Fruit fly (Drosophila melanogaster) whole organism, embryonic: Measurements from ENCODE around the gene Acph-1.

Experiments used
- Abd-B ChIP-seq: fragments of 200-800 bp; sonication (Bioruptor generic); optimal IDR thresholded peaks from 2 replicates; lab custom pipeline; 2018; ENCODE audit warnings: missing biosample characterization, mild to moderate bottlenecking, missing genetic modification characterization, moderate library complexity
- BEAF-32 ChIP-seq: fragments of 200-800 bp; sonication (Bioruptor generic); optimal IDR thresholded peaks from 3 replicates; lab custom pipeline; 2017; ENCODE audit warnings: missing biosample characterization, missing genetic modification characterization, mild to moderate bottlenecking, moderate library complexity, missing genetic modification reagents
- CG10147 ChIP-seq: fragments of 200-800 bp; sonication (Bioruptor generic); optimal IDR thresholded peaks from 2 replicates; lab custom pipeline; 2019; ENCODE audit warnings: missing biosample characterization, mild to moderate bottlenecking, missing genetic modification characterization, moderate library complexity
- CG10543 ChIP-seq: fragments of 200-800 bp; sonication (Bioruptor generic); optimal IDR thresholded peaks from 3 replicates; lab custom pipeline; 2017; ENCODE audit warnings: missing biosample characterization, mild to moderate bottlenecking, missing genetic modification characterization, moderate library complexity
- CG11695 ChIP-seq: fragments of 200-800 bp; sonication (Bioruptor generic); IDR thresholded peaks from 3 replicates; pipeline ENCODE4 v1.3.6; 2022; ENCODE audit warnings: missing biosample characterization, missing genetic modification characterization
- CG13287 ChIP-seq: fragments of 200-800 bp; sonication (Bioruptor generic); IDR thresholded peaks from 2 replicates; pipeline ENCODE4 v1.3.6; 2022; ENCODE audit warnings: missing biosample characterization, missing genetic modification characterization; ENCODE audit not compliant: partially characterized antibody
- CG13894 ChIP-seq: fragments of 200-800 bp; sonication (Bioruptor generic); optimal IDR thresholded peaks from 3 replicates; lab custom pipeline; 2018; ENCODE audit warnings: missing biosample characterization, mild to moderate bottlenecking, missing genetic modification characterization, moderate library complexity
- CG14860 ChIP-seq: fragments of 200-800 bp; sonication (Bioruptor generic); IDR thresholded peaks from 3 replicates; pipeline ENCODE4 v1.3.6; 2022; ENCODE audit warnings: missing biosample characterization, missing genetic modification characterization; ENCODE audit not compliant: partially characterized antibody
- CG18011 ChIP-seq: fragments of 200-800 bp; sonication (Bioruptor generic); optimal IDR thresholded peaks from 2 replicates; lab custom pipeline; 2017; ENCODE audit warnings: missing biosample characterization, missing genetic modification characterization, mild to moderate bottlenecking, moderate library complexity, missing genotype
- CG18599 ChIP-seq: fragments of 200-800 bp; sonication (Bioruptor generic); optimal IDR thresholded peaks from 3 replicates; lab custom pipeline; 2017; ENCODE audit warnings: missing biosample characterization, missing genetic modification characterization, mild to moderate bottlenecking, moderate library complexity, missing genetic modification reagents
- CG2116 ChIP-seq: fragments of 200-800 bp; sonication (Bioruptor generic); optimal IDR thresholded peaks from 3 replicates; lab custom pipeline; 2018; ENCODE audit warnings: missing biosample characterization, mild to moderate bottlenecking, missing genetic modification characterization
- CG2875 ChIP-seq: fragments of 200-800 bp; sonication (Bioruptor generic); optimal IDR thresholded peaks from 2 replicates; lab custom pipeline; 2017; ENCODE audit warnings: missing biosample characterization, mild to moderate bottlenecking, missing genetic modification characterization, missing genetic modification reagents
- CG34224 ChIP-seq: fragments of 200-800 bp; sonication (Bioruptor generic); IDR thresholded peaks from 3 replicates; pipeline ENCODE4 v1.3.6; 2022; ENCODE audit warnings: missing biosample characterization, missing genetic modification characterization; ENCODE audit not compliant: partially characterized antibody
- CG4328 ChIP-seq: fragments of 200-800 bp; sonication (Bioruptor generic); optimal IDR thresholded peaks from 3 replicates; lab custom pipeline; 2017; ENCODE audit warnings: missing biosample characterization, missing genetic modification reagents, missing genetic modification characterization
- CG4730 ChIP-seq: fragments of 200-800 bp; sonication (Bioruptor generic); IDR thresholded peaks from 2 replicates; pipeline ENCODE4 v1.3.6; 2022; ENCODE audit warnings: missing biosample characterization, missing genetic modification characterization
- CG6765 ChIP-seq: fragments of 200-800 bp; sonication (Bioruptor generic); optimal IDR thresholded peaks from 3 replicates; lab custom pipeline; 2017; ENCODE audit warnings: missing biosample characterization, mild to moderate bottlenecking, missing genetic modification characterization
- CG8359 ChIP-seq: fragments of 200-800 bp; sonication (Bioruptor generic); optimal IDR thresholded peaks from 2 replicates; lab custom pipeline; 2017; ENCODE audit warnings: missing biosample characterization, mild to moderate bottlenecking, missing genetic modification characterization, borderline replicate concordance
- CG9876 ChIP-seq: fragments of 200-800 bp; sonication (Bioruptor generic); optimal IDR thresholded peaks from 2 replicates; lab custom pipeline; 2016; ENCODE audit warnings: missing biosample characterization, missing genetic modification characterization
- Dp ChIP-seq: fragments of 200-800 bp; sonication (Bioruptor generic); optimal IDR thresholded peaks from 2 replicates; lab custom pipeline; 2018; ENCODE audit warnings: missing biosample characterization, mild to moderate bottlenecking, missing genetic modification characterization, moderate library complexity
- Dref ChIP-seq: fragments of 200-800 bp; sonication (Bioruptor generic); IDR thresholded peaks from 2 replicates; pipeline ENCODE4 v1.3.6; 2022; ENCODE audit warnings: missing biosample characterization, missing genetic modification characterization
- E2f2 ChIP-seq: fragments of 200-800 bp; sonication (Bioruptor generic); IDR thresholded peaks from 2 replicates; pipeline ENCODE4 v1.3.6; 2022; ENCODE audit warnings: missing biosample characterization, missing genetic modification characterization
- Fer1 ChIP-seq: fragments of 200-800 bp; sonication (Bioruptor generic); optimal IDR thresholded peaks from 2 replicates; lab custom pipeline; 2017; ENCODE audit warnings: missing biosample characterization, mild to moderate bottlenecking, missing genetic modification characterization
- HLH3B ChIP-seq: fragments of 200-800 bp; sonication (Bioruptor generic); IDR thresholded peaks from 2 replicates; pipeline ENCODE4 v1.3.6; 2022; ENCODE audit warnings: missing biosample characterization, missing genetic modification characterization
- Kr ChIP-seq: fragments of 200-800 bp; sonication (Bioruptor generic); optimal IDR thresholded peaks from 2 replicates; lab custom pipeline; 2017; ENCODE audit warnings: missing biosample characterization, mild to moderate bottlenecking, missing genetic modification characterization
- MBD-R2 ChIP-seq: fragments of 200-800 bp; sonication (Bioruptor generic); IDR thresholded peaks from 2 replicates; pipeline ENCODE4 v1.3.6; 2022; ENCODE audit warnings: missing biosample characterization, missing genetic modification characterization
- MESR4 ChIP-seq: fragments of 200-800 bp; sonication (Bioruptor generic); optimal IDR thresholded peaks from 2 replicates; lab custom pipeline; 2018; ENCODE audit warnings: missing biosample characterization, mild to moderate bottlenecking, missing genetic modification characterization, moderate library complexity
- Max ChIP-seq: fragments of 200-800 bp; sonication (Bioruptor generic); optimal IDR thresholded peaks from 2 replicates; lab custom pipeline; 2016; ENCODE audit warnings: missing biosample characterization, mild to moderate bottlenecking, missing genetic modification characterization
- Mrtf ChIP-seq: fragments of 200-800 bp; sonication (Bioruptor generic); IDR thresholded peaks from 3 replicates; pipeline ENCODE4 v1.3.6; 2022; ENCODE audit warnings: missing biosample characterization, missing genetic modification characterization
- NC2α ChIP-seq: fragments of 200-800 bp; sonication (Bioruptor generic); optimal IDR thresholded peaks from 2 replicates; lab custom pipeline; 2016; ENCODE audit warnings: missing biosample characterization, missing genetic modification characterization
- Neu2 ChIP-seq: fragments of 200-800 bp; sonication (Bioruptor generic); optimal IDR thresholded peaks from 3 replicates; lab custom pipeline; 2016; ENCODE audit warnings: missing biosample characterization, missing genetic modification characterization, borderline replicate concordance
- Oaz ChIP-seq: fragments of 200-800 bp; sonication (Bioruptor generic); IDR thresholded peaks from 2 replicates; pipeline ENCODE4 v1.3.6; 2022; ENCODE audit warnings: missing biosample characterization, missing genetic modification characterization
- Rfx ChIP-seq: fragments of 200-800 bp; sonication (Bioruptor generic); IDR thresholded peaks from 2 replicates; pipeline ENCODE4 v1.3.6; 2022; ENCODE audit warnings: missing biosample characterization, missing genetic modification characterization
- bcd ChIP-seq: fragments of 200-800 bp; sonication (Bioruptor generic); optimal IDR thresholded peaks from 2 replicates; lab custom pipeline; 2017; ENCODE audit warnings: missing biosample characterization, mild to moderate bottlenecking, missing genetic modification characterization
- bigmax ChIP-seq: fragments of 200-800 bp; sonication (Bioruptor generic); optimal IDR thresholded peaks from 2 replicates; lab custom pipeline; 2018; ENCODE audit warnings: missing biosample characterization, mild to moderate bottlenecking, missing genetic modification characterization
- crp ChIP-seq, 2 experiments: fragments of 200-800 bp; sonication (Bioruptor generic); optimal IDR thresholded peaks; 2 replicates in 1 of 2; 3 replicates in 1 of 2; lab custom pipeline; 2017; ENCODE audit warnings: missing biosample characterization in 2 of 2, missing genetic modification characterization in 2 of 2, mild to moderate bottlenecking in 1 of 2, moderate library complexity in 1 of 2
- fu2 ChIP-seq: fragments of 200-800 bp; sonication (Bioruptor generic); optimal IDR thresholded peaks from 2 replicates; lab custom pipeline; 2016; ENCODE audit warnings: missing biosample characterization, missing genetic modification characterization
- gt ChIP-seq: fragments of 200-800 bp; sonication (Bioruptor generic); IDR thresholded peaks from 2 replicates; pipeline ENCODE4 v1.3.6; 2022; ENCODE audit warnings: missing biosample characterization, missing genetic modification characterization
- hb ChIP-seq: fragments of 200-800 bp; sonication (Bioruptor generic); IDR thresholded peaks from 3 replicates; pipeline ENCODE4 v1.3.6; 2022; ENCODE audit warnings: missing biosample characterization, missing genetic modification characterization; ENCODE audit not compliant: partially characterized antibody
- her ChIP-seq: fragments of 200-800 bp; sonication (Bioruptor generic); optimal IDR thresholded peaks from 2 replicates; lab custom pipeline; 2016; ENCODE audit warnings: missing biosample characterization, missing genetic modification characterization
- hth ChIP-seq: fragments of >200 bp; optimal IDR thresholded peaks from 2 replicates; lab custom pipeline; 2017; ENCODE audit warnings: inconsistent platforms
- jigr1 ChIP-seq: fragments of 200-800 bp; sonication (Bioruptor generic); IDR thresholded peaks from 3 replicates; pipeline ENCODE4 v1.3.6; 2022; ENCODE audit warnings: missing biosample characterization, missing genetic modification characterization
- lilli ChIP-seq: fragments of 200-800 bp; sonication (Bioruptor generic); optimal IDR thresholded peaks from 3 replicates; lab custom pipeline; 2016; ENCODE audit warnings: missing biosample characterization, missing genetic modification characterization
- pzg ChIP-seq: fragments of 200-800 bp; sonication (Bioruptor generic); optimal IDR thresholded peaks from 3 replicates; lab custom pipeline; 2018; ENCODE audit warnings: missing biosample characterization, mild to moderate bottlenecking, missing genetic modification characterization, moderate library complexity
- row ChIP-seq: fragments of 200-800 bp; sonication (Bioruptor generic); IDR thresholded peaks from 3 replicates; pipeline ENCODE4 v1.3.6; 2022; ENCODE audit warnings: missing biosample characterization, missing genetic modification characterization
- salm ChIP-seq: fragments of 200-800 bp; sonication (Bioruptor generic); optimal IDR thresholded peaks from 2 replicates; lab custom pipeline; 2018; ENCODE audit warnings: missing biosample characterization, mild to moderate bottlenecking, missing genetic modification characterization
- scrt ChIP-seq: fragments of 200-800 bp; sonication (Bioruptor generic); optimal IDR thresholded peaks from 2 replicates; lab custom pipeline; 2018; ENCODE audit warnings: missing biosample characterization, mild to moderate bottlenecking, missing genetic modification characterization, moderate library complexity
- tap ChIP-seq: fragments of 200-800 bp; optimal IDR thresholded peaks from 3 replicates; lab custom pipeline; 2019; ENCODE audit warnings: missing biosample characterization, mild to moderate bottlenecking, missing genetic modification characterization, moderate library complexity
- trh ChIP-seq: fragments of 200-800 bp; sonication (Bioruptor generic); optimal IDR thresholded peaks from 2 replicates; lab custom pipeline; 2016; ENCODE audit warnings: missing biosample characterization, missing genetic modification characterization
- unc-4 ChIP-seq: fragments of 200-800 bp; sonication (Bioruptor generic); IDR thresholded peaks from 2 replicates; pipeline ENCODE4 v1.3.6; 2022; ENCODE audit warnings: missing biosample characterization, missing genetic modification characterization; ENCODE audit not compliant: partially characterized antibody
- yki ChIP-seq: fragments of >200 bp; optimal IDR thresholded peaks from 3 replicates; lab custom pipeline; 2018

Gene Acph-1

dm6 chr3R:29993134-29993533 lies at the start of gene Acph-1:
Gene Acph-1 (minus strand): TSS chr3R:29993411.
- no peak for TF ChIP-seq Abd-B
- no peak for TF ChIP-seq CG11695
- TF ChIP-seq lilli (GFP tag; lab: Kevin White, UChicago) = no peak
- peak; percentile 55 for TF ChIP-seq CG13894 (tag; lab: Kevin White, UChicago)
- TF ChIP-seq Max (GFP tag; lab: Kevin White, UChicago) = no peak
- TF ChIP-seq CG6765 (GFP tag; lab: Kevin White, UChicago) = peak; percentile 9
- TF ChIP-seq jigr1 = no peak
- TF ChIP-seq MBD-R2 = peak; percentile 41
- TF ChIP-seq bcd (GFP tag; lab: Kevin White, UChicago) = no peak
- TF ChIP-seq CG34224 (GFP tag; lab: Robert Waterston, UW) = 0 out of 3 replicates have a peak, but pooled peaks have one; percentile 40
- no peak for TF ChIP-seq CG10543
- no peak for TF ChIP-seq NC2α (GFP tag; lab: Kevin White, UChicago)
- TF ChIP-seq CG18011 (GFP tag; lab: Kevin White, UChicago) = no peak
- no peak for TF ChIP-seq Neu2 (GFP tag; lab: Kevin White, UChicago)
- peak; percentile 98 for TF ChIP-seq CG2116 (GFP tag; lab: Kevin White, UChicago)
- TF ChIP-seq CG8359 (GFP tag; lab: Kevin White, UChicago) = no peak
- no peak for TF ChIP-seq Oaz (GFP tag; lab: Robert Waterston, UW)
- TF ChIP-seq BEAF-32 (GFP tag; lab: Kevin White, UChicago) = peak; percentile 17
- TF ChIP-seq crp (GFP tag; optimal IDR thresholded peaks at IDR 0.05; lab: Kevin White, UChicago) = peak in 1 of 2 experiments; percentile 21
- TF ChIP-seq CG2875 = no peak
- peak; percentile 62 for TF ChIP-seq MESR4 (GFP tag; lab: Kevin White, UChicago)
- TF ChIP-seq CG10147 (GFP tag; lab: Kevin White, UChicago) = no peak
- peak; percentile 40 for TF ChIP-seq pzg (GFP tag; lab: Kevin White, UChicago)
- TF ChIP-seq CG9876 (GFP tag; lab: Kevin White, UChicago) = no peak
- TF ChIP-seq Mrtf = no peak
- no peak for TF ChIP-seq CG4328
- no peak for TF ChIP-seq Rfx (GFP tag; lab: Robert Waterston, UW)
- no peak for TF ChIP-seq scrt (GFP tag; lab: Kevin White, UChicago)
- TF ChIP-seq salm (tag; lab: Kevin White, UChicago) = no peak
- no peak for TF ChIP-seq Kr (GFP tag; lab: Kevin White, UChicago)
- TF ChIP-seq yki (lab: Kevin White, UChicago) = no peak
- TF ChIP-seq HLH3B (GFP tag; lab: Robert Waterston, UW) = no peak
- no peak for TF ChIP-seq hth (lab: Kevin White, UChicago)
- TF ChIP-seq fu2 = no peak
- no peak for TF ChIP-seq trh (GFP tag; lab: Kevin White, UChicago)
- TF ChIP-seq gt (GFP tag; lab: Robert Waterston, UW) = no peak
- TF ChIP-seq Dref (GFP tag; lab: Robert Waterston, UW) = peak; percentile 69
- peak; percentile 36; the same call in 1 of the 2 replicates for TF ChIP-seq CG13287 (GFP tag; lab: Robert Waterston, UW)
- no peak for TF ChIP-seq tap (tag; lab: Kevin White, UChicago)
- peak; percentile 82 for TF ChIP-seq Dp (GFP tag; lab: Kevin White, UChicago)
- no peak for TF ChIP-seq her (GFP tag; lab: Kevin White, UChicago)
- no peak for TF ChIP-seq CG14860 (GFP tag; lab: Robert Waterston, UW)
- TF ChIP-seq CG18599 (GFP tag; lab: Kevin White, UChicago) = no peak
- peak; percentile 22; the same call in 1 of the 2 replicates for TF ChIP-seq unc-4 (GFP tag; lab: Robert Waterston, UW)
- TF ChIP-seq Fer1 (GFP tag; lab: Kevin White, UChicago) = peak; percentile 24
- peak; percentile 86 for TF ChIP-seq E2f2
- TF ChIP-seq bigmax (GFP tag; lab: Kevin White, UChicago) = peak; percentile 32
- TF ChIP-seq hb (GFP tag; lab: Robert Waterston, UW) = no peak
- TF ChIP-seq CG4730 (GFP tag; lab: Robert Waterston, UW) = no peak
- TF ChIP-seq row (GFP tag; lab: Robert Waterston, UW) = no peak
